Worm (Caenorhabditis elegans): Measurements from ENCODE around the gene tut-2.

Gene tut-2

DNA sequence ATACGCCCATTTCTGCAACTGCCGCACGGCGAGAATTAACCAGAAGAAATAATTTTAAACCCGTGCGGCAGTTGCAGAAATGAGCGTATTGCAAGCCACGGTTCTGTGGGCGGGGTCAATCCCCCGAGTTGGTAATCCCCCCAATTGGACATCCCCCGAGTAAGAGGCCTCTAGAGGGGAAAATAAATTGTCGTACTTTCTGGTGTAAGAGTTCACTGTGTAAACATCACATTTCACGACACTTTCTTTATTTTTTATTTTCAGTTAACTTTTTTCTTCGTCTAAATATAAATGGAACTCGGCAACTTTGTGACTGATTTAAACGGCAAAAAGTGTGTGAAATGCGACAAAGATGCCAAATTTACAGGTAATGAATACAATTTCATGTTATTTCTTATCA is at the start of gene tut-2:
Gene tut-2, plus strand, starts transcription at position 277 of the 400 bp plus-strand sequence.
- TF ChIP-seq tbx-37 (GFP tag; conservative IDR thresholded peaks at IDR 0.05) = no peak
- TF ChIP-seq flt-1 (GFP tag; IDR thresholded peaks at IDR 0.05) = 0 out of 2 replicates have a peak, but pooled peaks have one; percentile 12
- TF ChIP-seq tra-4 (tag; optimal IDR thresholded peaks at IDR 0.05) = no peak
- no peak for TF ChIP-seq hmg-4 (GFP tag; optimal IDR thresholded peaks at IDR 0.05)
- TF ChIP-seq B0310.2 (tag; optimal IDR thresholded peaks at IDR 0.05) = no peak

DNA sequence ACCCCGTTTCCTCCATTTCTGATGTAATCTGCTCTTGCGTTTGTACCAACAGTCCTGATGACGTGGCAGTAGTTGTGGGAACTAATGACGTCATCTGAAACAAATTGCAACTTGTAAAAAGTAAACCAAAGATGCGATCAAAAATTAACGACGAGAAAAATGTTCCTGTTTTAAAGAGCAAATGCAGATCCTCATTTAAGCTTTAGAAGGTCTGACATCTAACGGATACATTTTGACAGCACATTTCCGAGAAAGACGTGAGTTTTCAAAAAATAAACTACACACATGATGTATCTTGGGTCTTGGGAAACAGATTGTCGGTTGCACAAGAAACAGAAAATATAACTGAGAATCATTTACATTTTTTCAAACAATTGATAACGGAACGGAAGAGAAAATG is 42.5 kb upstream of the tut-2 start, which contains the start of gene H09F14.1:
Gene H09F14.1, minus strand, starts transcription at position 101 of the 400 bp plus-strand sequence.
- no peak for TF ChIP-seq ama-1 (optimal IDR thresholded peaks at IDR 0.05)
- no peak for TF ChIP-seq hnd-1 (tag; optimal IDR thresholded peaks at IDR 0.05)
- no peak for TF ChIP-seq tbx-11 (GFP tag; IDR thresholded peaks at IDR 0.05)
- no peak for TF ChIP-seq tra-4 (tag; optimal IDR thresholded peaks at IDR 0.05)
- TF ChIP-seq F13C5.2 (tag; optimal IDR thresholded peaks at IDR 0.05) = no peak
- no peak for TF ChIP-seq scrt-1 (GFP tag; IDR thresholded peaks at IDR 0.05)
- TF ChIP-seq B0310.2 (tag; optimal IDR thresholded peaks at IDR 0.05) = no peak
- no peak for TF ChIP-seq tbx-37 (GFP tag; conservative IDR thresholded peaks at IDR 0.05)
- TF ChIP-seq ets-7 (tag; optimal IDR thresholded peaks at IDR 0.05) = no peak
- no peak for TF ChIP-seq hmg-4 (GFP tag; optimal IDR thresholded peaks at IDR 0.05)
- TF ChIP-seq pes-1 (GFP tag; IDR thresholded peaks at IDR 0.05) = no peak
- TF ChIP-seq hmbx-1 (tag; optimal IDR thresholded peaks at IDR 0.05) = no peak
- no peak for TF ChIP-seq ceh-36 (tag; optimal IDR thresholded peaks at IDR 0.05)
- TF ChIP-seq sea-1 (GFP tag; conservative IDR thresholded peaks at IDR 0.05) = no peak
- no peak for TF ChIP-seq flt-1 (GFP tag; IDR thresholded peaks at IDR 0.05)

DNA sequence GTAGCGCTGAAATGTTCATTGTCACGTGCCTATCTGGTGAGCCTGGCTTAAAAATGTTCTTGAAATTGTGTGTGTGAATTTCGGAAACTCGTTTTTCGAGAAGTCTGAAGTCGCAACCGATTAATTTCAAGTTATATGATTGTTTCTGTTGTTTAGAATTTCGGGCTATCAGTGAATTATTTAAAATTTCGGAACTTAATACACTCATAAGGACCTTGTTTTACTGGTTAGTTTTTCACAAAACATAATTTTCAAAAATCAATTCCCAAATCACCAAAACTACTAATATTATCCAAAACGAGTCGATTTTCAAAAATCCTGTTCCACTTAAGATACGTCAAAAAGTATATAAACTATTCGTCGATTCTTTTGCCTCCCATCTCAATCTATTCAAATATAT is 27.5 kb upstream of the tut-2 start:
- TF ChIP-seq tbx-11 (GFP tag; IDR thresholded peaks at IDR 0.05) (no peak), sea-1 (GFP tag; conservative IDR thresholded peaks at IDR 0.05) (no peak), B0310.2 (tag; optimal IDR thresholded peaks at IDR 0.05) (no peak), tra-4 (tag; optimal IDR thresholded peaks at IDR 0.05) (no peak), tbx-37 (GFP tag; conservative IDR thresholded peaks at IDR 0.05) (no peak), aly-1 (tag; optimal IDR thresholded peaks at IDR 0.05) (no peak), flt-1 (GFP tag; IDR thresholded peaks at IDR 0.05) (no peak), hmbx-1 (tag; optimal IDR thresholded peaks at IDR 0.05) (no peak)

DNA sequence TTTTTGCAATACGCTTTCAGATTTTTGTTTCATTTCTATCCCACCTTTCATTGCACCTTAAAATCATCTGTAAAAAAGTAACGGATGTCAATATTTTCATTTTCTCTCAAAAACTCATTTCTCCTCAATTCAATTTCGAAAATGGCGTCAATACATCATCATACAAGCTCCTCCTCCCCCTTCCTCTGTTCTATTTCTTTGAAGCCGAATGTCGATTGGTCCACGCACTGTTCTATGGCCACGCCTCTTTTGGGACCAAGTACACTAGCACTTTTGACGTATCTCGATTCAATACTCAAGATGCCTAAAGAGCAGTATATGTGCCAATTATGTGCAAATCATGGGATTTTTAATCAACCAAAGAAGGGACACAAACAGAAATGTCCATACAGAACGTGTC is 25.3 kb upstream of the tut-2 start, which contains the start of gene mab-23:
Gene mab-23, plus strand, starts transcription at position 301 of the 400 bp plus-strand sequence.
- TF ChIP-seq scrt-1 (GFP tag; IDR thresholded peaks at IDR 0.05) (no peak), hmg-4 (GFP tag; optimal IDR thresholded peaks at IDR 0.05) (no peak), ceh-13 (GFP tag; optimal IDR thresholded peaks at IDR 0.05) (no peak), pes-1 (GFP tag; IDR thresholded peaks at IDR 0.05) (no peak)

DNA sequence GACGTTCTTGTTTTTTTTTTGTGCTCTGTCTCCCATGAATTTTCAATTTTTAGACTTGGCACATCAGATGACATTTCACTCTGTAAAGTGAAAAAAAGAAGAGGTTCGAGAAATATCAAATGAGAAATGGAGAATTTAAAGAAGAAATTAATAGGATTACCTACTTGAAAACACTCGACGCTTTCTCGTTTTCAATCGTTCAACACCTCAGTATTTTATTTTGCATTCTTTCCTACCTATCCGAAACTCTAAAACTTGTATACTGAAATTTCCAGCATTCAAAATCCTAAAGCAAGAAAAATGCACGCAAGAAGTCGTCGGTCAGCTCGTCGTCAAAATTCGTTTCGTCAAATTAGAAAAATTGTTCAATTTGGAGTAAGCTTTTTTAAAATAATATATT is 22.3 kb upstream of the tut-2 start, which contains the start of gene kvs-2:
Gene kvs-2, plus strand, starts transcription at position 301 of the 400 bp plus-strand sequence.
- TF ChIP-seq B0310.2 (tag; optimal IDR thresholded peaks at IDR 0.05) = no peak
- TF ChIP-seq ceh-36 (tag; optimal IDR thresholded peaks at IDR 0.05) = no peak
- TF ChIP-seq tra-4 (tag; optimal IDR thresholded peaks at IDR 0.05) = no peak
- TF ChIP-seq scrt-1 (GFP tag; IDR thresholded peaks at IDR 0.05) = no peak
- no peak for TF ChIP-seq tbx-11 (GFP tag; IDR thresholded peaks at IDR 0.05)
- no peak for TF ChIP-seq F13C5.2 (tag; optimal IDR thresholded peaks at IDR 0.05)
- no peak for TF ChIP-seq flt-1 (GFP tag; IDR thresholded peaks at IDR 0.05)
- no peak for TF ChIP-seq ets-7 (tag; optimal IDR thresholded peaks at IDR 0.05)
- TF ChIP-seq aly-1 (tag; optimal IDR thresholded peaks at IDR 0.05) = no peak
- no peak for TF ChIP-seq hnd-1 (tag; optimal IDR thresholded peaks at IDR 0.05)
- TF ChIP-seq tbx-37 (GFP tag; conservative IDR thresholded peaks at IDR 0.05) = no peak
- TF ChIP-seq pes-1 (GFP tag; IDR thresholded peaks at IDR 0.05) = no peak
- no peak for TF ChIP-seq hmbx-1 (tag; optimal IDR thresholded peaks at IDR 0.05)
- no peak for TF ChIP-seq ceh-13 (GFP tag; optimal IDR thresholded peaks at IDR 0.05)
- no peak for TF ChIP-seq ama-1 (optimal IDR thresholded peaks at IDR 0.05)
- TF ChIP-seq sea-1 (GFP tag; conservative IDR thresholded peaks at IDR 0.05) = no peak
- no peak for TF ChIP-seq hmg-4 (GFP tag; optimal IDR thresholded peaks at IDR 0.05)

DNA sequence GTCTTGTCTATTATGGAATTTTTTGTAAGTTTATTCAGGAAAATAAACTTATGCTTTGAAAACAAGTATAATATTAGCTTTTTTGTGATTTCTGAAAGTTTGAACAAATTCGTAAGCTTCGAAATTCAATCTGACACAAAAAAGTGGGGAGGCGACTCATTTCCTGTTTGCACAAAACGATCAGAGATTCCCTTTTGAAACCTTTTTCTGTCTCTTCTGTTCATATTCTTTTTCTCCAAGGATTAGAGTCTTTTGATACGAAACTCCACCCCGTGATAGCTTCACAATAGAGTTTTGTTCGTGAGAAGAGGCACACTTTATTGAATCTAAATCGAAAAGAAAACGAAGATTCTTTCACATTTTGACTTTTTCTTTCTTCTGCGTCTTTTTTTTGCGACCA is 17.1 kb upstream of the tut-2 start:
- TF ChIP-seq ceh-36 (tag; optimal IDR thresholded peaks at IDR 0.05) (no peak), flt-1 (GFP tag; IDR thresholded peaks at IDR 0.05) (no peak), hmbx-1 (tag; optimal IDR thresholded peaks at IDR 0.05) (no peak), tra-4 (tag; optimal IDR thresholded peaks at IDR 0.05) (no peak), hnd-1 (tag; optimal IDR thresholded peaks at IDR 0.05) (no peak), hmg-4 (GFP tag; optimal IDR thresholded peaks at IDR 0.05) (no peak), F13C5.2 (tag; optimal IDR thresholded peaks at IDR 0.05) (no peak), sea-1 (GFP tag; conservative IDR thresholded peaks at IDR 0.05) (no peak), ama-1 (optimal IDR thresholded peaks at IDR 0.05) (no peak), aly-1 (tag; optimal IDR thresholded peaks at IDR 0.05) (no peak), ceh-13 (GFP tag; optimal IDR thresholded peaks at IDR 0.05) (no peak), tbx-11 (GFP tag; IDR thresholded peaks at IDR 0.05) (no peak), tbx-37 (GFP tag; conservative IDR thresholded peaks at IDR 0.05) (no peak), pes-1 (GFP tag; IDR thresholded peaks at IDR 0.05) (no peak), ets-7 (tag; optimal IDR thresholded peaks at IDR 0.05) (no peak), B0310.2 (tag; optimal IDR thresholded peaks at IDR 0.05) (no peak), scrt-1 (GFP tag; IDR thresholded peaks at IDR 0.05) (no peak)

DNA sequence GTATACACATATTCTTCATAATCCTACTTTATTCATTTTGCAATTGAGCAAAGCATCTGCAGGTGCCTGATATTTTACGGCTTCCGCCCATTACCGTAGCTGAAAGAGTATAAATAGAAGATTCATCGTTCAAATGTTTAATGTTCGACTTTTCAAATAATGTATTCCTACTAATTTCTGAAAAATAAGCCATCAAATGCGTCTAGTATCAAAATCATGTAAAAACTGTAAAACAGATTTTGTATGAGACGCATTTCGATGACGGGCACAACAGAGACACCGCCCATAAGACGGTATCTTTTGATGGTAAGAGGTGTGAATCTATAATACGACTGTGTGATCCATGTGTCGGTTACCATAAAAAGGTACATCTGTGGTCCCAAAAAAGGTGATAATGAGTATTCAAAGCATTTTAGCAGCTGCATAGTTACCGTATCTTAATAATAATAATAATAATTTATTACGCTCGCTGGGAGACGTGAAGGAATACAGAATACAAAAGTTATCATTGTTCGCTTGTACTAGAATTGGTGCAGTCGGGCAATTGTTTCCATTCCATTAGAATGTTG is 10.9 kb upstream of the tut-2 start, which contains the start of the genes C32C4.3 and C32C4.16:
Gene C32C4.3, minus strand, starts transcription at position 101 of the 569 bp plus-strand sequence.
Gene C32C4.16, plus strand, starts transcription at position 519 of the 569 bp plus-strand sequence.
- TF ChIP-seq sea-1 (GFP tag; conservative IDR thresholded peaks at IDR 0.05) (no peak), ama-1 (optimal IDR thresholded peaks at IDR 0.05) (no peak), B0310.2 (tag; optimal IDR thresholded peaks at IDR 0.05) (no peak), ceh-36 (tag; optimal IDR thresholded peaks at IDR 0.05) (no peak), scrt-1 (GFP tag; IDR thresholded peaks at IDR 0.05) (no peak), hmg-4 (GFP tag; optimal IDR thresholded peaks at IDR 0.05) (no peak)
